Worm (Caenorhabditis elegans) whole organism, late embryonic: ENCODE measurements around the gene T17A3.12.

Source experiments
- ama-1 ChIP-seq: fragments of 150-350 bp; optimal IDR thresholded peaks from 2 replicates; lab custom pipeline; 2014
- ceh-30 ChIP-seq: fragments of 150-350 bp; optimal IDR thresholded peaks from 2 replicates; lab custom pipeline; 2014; ENCODE audit warnings: missing biosample characterization, missing genetic modification characterization
- pha-2 ChIP-seq: sonication (generic microtip); optimal IDR thresholded peaks from 2 replicates; lab custom pipeline; 2017; ENCODE audit warnings: mild to moderate bottlenecking, missing genetic modification characterization, missing compliant biosample characterization

DNA sequence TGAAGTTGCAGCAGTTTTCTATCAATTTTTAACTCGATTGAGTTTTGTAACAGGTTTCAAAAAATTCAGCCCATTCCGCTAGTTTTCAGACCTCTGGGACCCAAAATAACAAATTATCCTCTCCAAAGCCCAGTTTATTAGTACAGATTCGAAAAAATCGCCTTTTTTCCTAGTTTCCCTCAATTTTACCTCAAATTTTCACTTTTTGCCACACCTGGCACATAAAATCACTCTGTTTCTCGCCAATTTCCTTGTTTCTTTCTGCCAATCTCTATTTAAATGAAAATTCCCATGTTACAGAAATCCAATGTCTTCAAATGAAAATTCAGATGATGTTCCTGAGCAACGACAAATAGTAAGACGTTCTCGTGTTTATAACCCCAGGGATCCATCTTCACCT is 12.9 kb downstream of the T17A3.12 start, which contains the start of gene pals-22:
- TF ChIP-seq pha-2 (tag; lab: Kevin White, UChicago): no peak
- no peak for TF ChIP-seq ama-1 (lab: Kevin White, UChicago)
- TF ChIP-seq ceh-30 (tag; lab: Kevin White, UChicago): no peak
